Worm (Caenorhabditis elegans): Measurements from ENCODE around the gene nrps-1.
A peak's percentile ranks its signal among the peaks of the same experiment; 100 is the strongest.

nrps-1 gene

DNA sequence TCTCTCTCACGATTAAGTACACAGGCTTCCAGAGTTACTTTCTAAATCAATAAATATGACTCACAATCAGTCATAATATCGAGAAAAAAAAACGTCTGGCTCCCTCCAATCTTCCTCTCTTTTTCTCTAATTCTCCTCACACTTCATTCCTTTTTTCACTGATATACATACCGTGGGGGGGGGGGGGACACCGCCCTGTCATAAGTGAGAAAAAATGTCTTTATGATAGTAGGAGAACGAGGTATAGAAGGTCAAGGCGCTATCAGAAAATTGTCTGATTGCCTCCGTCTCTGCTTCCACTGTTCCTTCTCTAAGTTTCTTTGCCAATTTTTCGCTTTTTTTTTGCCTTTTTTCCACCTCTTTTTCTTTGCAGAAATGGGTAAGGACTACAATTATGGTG lies 38.0 kb upstream of the nrps-1 start, which contains the start of gene Y66D12A.24:
Y66D12A.24 (plus strand) TSS at position 370 of the 400 bp plus-strand sequence.
- TF ChIP-seq pax-1 (tag; optimal IDR thresholded peaks at IDR 0.05) (no peak), elt-2 (tag; optimal IDR thresholded peaks at IDR 0.05) (peak; percentile 43), nhr-11 (tag; optimal IDR thresholded peaks at IDR 0.05) (no peak)

DNA sequence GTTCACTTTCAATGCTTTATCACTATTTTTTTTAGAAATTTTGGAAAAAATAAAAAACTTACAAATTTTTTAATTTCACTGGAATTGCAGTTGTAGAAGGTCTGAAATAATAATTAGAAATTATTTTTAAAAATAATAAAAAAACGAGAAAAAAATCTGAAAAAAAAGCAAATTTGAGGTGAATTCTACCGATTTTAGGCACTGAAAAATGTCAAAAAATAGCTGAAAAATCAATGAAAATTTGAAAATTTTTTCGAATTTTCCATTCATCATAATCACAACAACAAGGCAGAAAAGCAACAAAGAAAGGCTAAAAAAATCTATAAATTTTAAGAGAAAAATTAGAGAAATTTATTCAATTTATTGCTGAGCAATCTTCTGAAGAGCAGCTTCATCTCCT lies 33.8 kb upstream of the nrps-1 start, which contains the start of gene nars-2:
nars-2 (minus strand) TSS at position 101 of the 400 bp plus-strand sequence.
- no peak for TF ChIP-seq hlh-8 (tag; optimal IDR thresholded peaks at IDR 0.05)
- TF ChIP-seq sdc-2 (tag; optimal IDR thresholded peaks at IDR 0.05): no peak
- TF ChIP-seq ceh-18 (tag; optimal IDR thresholded peaks at IDR 0.05): no peak
- TF ChIP-seq pha-2 (tag; optimal IDR thresholded peaks at IDR 0.05): no peak
- no peak for TF ChIP-seq fkh-6 (tag; optimal IDR thresholded peaks at IDR 0.05)
- TF ChIP-seq ceh-9 (tag; optimal IDR thresholded peaks at IDR 0.05): no peak
- TF ChIP-seq sox-4 (tag; optimal IDR thresholded peaks at IDR 0.05): no peak

DNA sequence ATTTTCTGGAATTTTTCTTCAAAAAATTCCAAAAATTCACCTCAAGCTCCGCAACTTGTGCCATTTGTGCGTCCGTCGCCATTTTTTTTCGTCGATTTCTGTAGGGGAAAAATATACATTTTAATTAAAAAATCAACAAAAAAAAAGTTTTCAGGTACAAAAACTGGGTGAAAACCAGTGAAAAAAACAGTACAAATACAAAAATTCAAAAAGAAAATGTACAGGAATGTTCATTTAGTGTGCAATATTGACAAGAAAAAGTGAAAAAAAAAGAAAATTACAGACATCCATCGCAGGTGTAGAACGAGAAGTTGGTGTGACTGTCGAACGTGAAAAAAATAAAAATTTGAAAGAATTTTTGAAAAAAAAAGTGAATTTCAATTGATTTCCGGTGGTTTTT lies 31.7 kb upstream of the nrps-1 start, which contains the start of gene tin-10:
tin-10 (minus strand) TSS at position 101 of the 400 bp plus-strand sequence.
- TF ChIP-seq pqm-1 (tag; optimal IDR thresholded peaks at IDR 0.05): no peak
- no peak for TF ChIP-seq sdc-2 (tag; optimal IDR thresholded peaks at IDR 0.05)
- no peak for TF ChIP-seq dve-1 (tag; optimal IDR thresholded peaks at IDR 0.05)
- no peak for TF ChIP-seq fax-1 (tag; optimal IDR thresholded peaks at IDR 0.05)
- TF ChIP-seq odd-2 (tag; optimal IDR thresholded peaks at IDR 0.05): no peak
- TF ChIP-seq sox-2 (GFP tag; IDR thresholded peaks at IDR 0.05): no peak
- TF ChIP-seq che-1 (tag; optimal IDR thresholded peaks at IDR 0.05): no peak
- no peak for TF ChIP-seq K09A11.1 (tag; optimal IDR thresholded peaks at IDR 0.05; ENCODE audit: insufficient read depth)
- no peak for TF ChIP-seq elt-4 (tag; optimal IDR thresholded peaks at IDR 0.05)
- TF ChIP-seq unc-3 (GFP tag; conservative IDR thresholded peaks at IDR 0.05): no peak
- TF ChIP-seq unc-3 (tag; optimal IDR thresholded peaks at IDR 0.05): no peak
- no peak for TF ChIP-seq fkh-6 (tag; optimal IDR thresholded peaks at IDR 0.05)
- no peak for TF ChIP-seq ceh-14 (tag; optimal IDR thresholded peaks at IDR 0.05)
- TF ChIP-seq ceh-2 (tag; optimal IDR thresholded peaks at IDR 0.05): no peak
- no peak for TF ChIP-seq hlh-13 (GFP tag; optimal IDR thresholded peaks at IDR 0.05)
- no peak for TF ChIP-seq ama-1 (optimal IDR thresholded peaks at IDR 0.05)
- TF ChIP-seq madf-2 (tag; optimal IDR thresholded peaks at IDR 0.05): no peak
- TF ChIP-seq fkh-10 (GFP tag; optimal IDR thresholded peaks at IDR 0.05): no peak

DNA sequence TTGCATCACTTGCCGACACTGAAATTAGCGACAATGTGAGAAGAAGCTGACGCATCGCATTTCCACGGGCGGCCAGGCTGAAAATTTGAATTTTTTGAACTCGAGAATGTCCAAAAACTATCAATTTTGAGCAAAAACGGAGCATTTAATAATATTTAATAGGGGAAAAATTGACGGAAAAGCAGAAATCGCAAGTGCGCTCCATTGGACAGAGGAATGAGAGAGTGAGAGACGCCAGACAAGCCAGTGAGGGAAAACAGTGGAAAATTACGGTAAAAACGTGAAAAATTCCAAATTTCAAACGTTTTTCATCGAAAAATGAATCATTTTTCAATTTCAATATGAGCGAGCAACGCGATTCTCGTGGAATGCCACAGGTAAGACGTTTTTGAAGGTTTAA lies 29.3 kb upstream of the nrps-1 start, which contains the start of the genes Y66D12A.21 and spe-6:
Y66D12A.21 (minus strand) TSS at position 90 of the 400 bp plus-strand sequence.
spe-6 (plus strand) TSS at position 276 of the 400 bp plus-strand sequence.
- TF ChIP-seq ets-4 (tag; optimal IDR thresholded peaks at IDR 0.05) (no peak), unc-3 (GFP tag; conservative IDR thresholded peaks at IDR 0.05) (no peak), unc-3 (tag; optimal IDR thresholded peaks at IDR 0.05) (no peak), nfya-1 (tag; optimal IDR thresholded peaks at IDR 0.05) (peak; percentile 33)

DNA sequence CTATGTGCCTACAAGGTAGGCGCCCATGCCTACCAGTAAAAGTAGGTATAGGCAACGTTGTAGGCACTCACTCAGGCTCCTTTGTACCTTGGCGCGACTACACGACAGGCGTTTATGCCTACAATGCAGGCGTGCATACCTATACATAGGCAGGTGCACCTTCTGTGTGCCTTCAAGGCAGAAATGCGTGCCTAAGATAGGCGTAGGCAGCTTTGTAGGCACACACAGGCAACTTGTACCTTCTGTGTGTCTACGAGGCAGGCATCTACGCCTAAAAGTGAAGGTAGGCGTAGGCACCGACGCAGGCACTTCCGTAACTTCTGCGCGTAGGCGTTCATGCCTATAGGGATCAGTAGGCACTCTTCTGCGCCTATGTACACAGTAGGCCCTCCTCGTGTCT lies 28.9 kb upstream of the nrps-1 start:
- TF ChIP-seq syd-9 (tag; optimal IDR thresholded peaks at IDR 0.05) (no peak), pqm-1 (tag; optimal IDR thresholded peaks at IDR 0.05) (no peak), rnt-1 (tag; optimal IDR thresholded peaks at IDR 0.05) (no peak), fkh-10 (GFP tag; optimal IDR thresholded peaks at IDR 0.05) (no peak), lim-6 (tag; optimal IDR thresholded peaks at IDR 0.05) (no peak)

DNA sequence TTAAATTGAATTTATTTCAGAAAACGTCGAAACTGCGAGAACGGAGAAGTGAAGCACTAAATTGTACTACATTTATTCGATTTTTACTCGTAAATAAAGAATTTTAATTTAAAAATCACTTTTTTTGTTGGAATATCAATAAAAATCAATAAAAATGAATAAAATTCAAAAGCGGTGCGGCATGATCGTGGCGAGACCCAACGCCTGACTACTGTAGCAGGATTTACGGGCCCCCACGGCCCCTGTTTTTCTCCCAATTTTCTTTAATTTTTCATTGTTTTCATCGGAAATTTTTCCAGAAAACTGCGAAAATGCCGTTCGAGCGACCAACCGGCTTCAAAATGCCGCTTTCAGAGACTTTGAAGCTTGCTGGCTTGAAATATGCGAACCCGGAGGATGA lies 25.7 kb upstream of the nrps-1 start, which contains the start of gene Y66D12A.19:
Y66D12A.19 (plus strand) TSS at position 266 of the 400 bp plus-strand sequence.
- no peak for TF ChIP-seq hlh-8 (tag; optimal IDR thresholded peaks at IDR 0.05)
- no peak for TF ChIP-seq ceh-18 (tag; optimal IDR thresholded peaks at IDR 0.05)
- TF ChIP-seq ceh-14 (tag; optimal IDR thresholded peaks at IDR 0.05): no peak
- no peak for TF ChIP-seq ceh-48 (tag; optimal IDR thresholded peaks at IDR 0.05)
- no peak for TF ChIP-seq mec-3 (tag; optimal IDR thresholded peaks at IDR 0.05; ENCODE audit: borderline replicate concordance)
- no peak for TF ChIP-seq zip-5 (tag; optimal IDR thresholded peaks at IDR 0.05)
- TF ChIP-seq ceh-45 (GFP tag; IDR thresholded peaks at IDR 0.05): no peak
- no peak for TF ChIP-seq hlh-6 (tag; optimal IDR thresholded peaks at IDR 0.05)
- no peak for TF ChIP-seq elt-2 (tag; optimal IDR thresholded peaks at IDR 0.05)
- no peak for TF ChIP-seq elt-4 (tag; optimal IDR thresholded peaks at IDR 0.05)
- TF ChIP-seq ceh-24 (tag; optimal IDR thresholded peaks at IDR 0.05): no peak
- TF ChIP-seq tbx-7 (tag; optimal IDR thresholded peaks at IDR 0.05): no peak
- TF ChIP-seq nfya-1 (tag; optimal IDR thresholded peaks at IDR 0.05): no peak
- no peak for TF ChIP-seq che-1 (tag; optimal IDR thresholded peaks at IDR 0.05)
- no peak for TF ChIP-seq fax-1 (tag; optimal IDR thresholded peaks at IDR 0.05)
- no peak for TF ChIP-seq pros-1 (tag; optimal IDR thresholded peaks at IDR 0.05)
- TF ChIP-seq lin-11 (tag; optimal IDR thresholded peaks at IDR 0.05): no peak
